Fruit fly (Drosophila melanogaster) whole organism, embryonic: Measurements from ENCODE around the gene CG11279.

Experiments used
- CG14441 ChIP-seq: fragments of 200-800 bp; sonication (Bioruptor generic); IDR thresholded peaks from 2 replicates; pipeline ENCODE4 v1.3.6; 2022; ENCODE audit warnings: missing biosample characterization, missing genetic modification characterization
- CG2120 ChIP-seq: fragments of 200-800 bp; sonication (Bioruptor generic); optimal IDR thresholded peaks from 3 replicates; lab custom pipeline; 2016; ENCODE audit warnings: missing biosample characterization, missing genetic modification characterization
- CG2678 ChIP-seq: fragments of 200-800 bp; sonication (Bioruptor generic); optimal IDR thresholded peaks from 3 replicates; lab custom pipeline; 2019; ENCODE audit warnings: missing biosample characterization, mild to moderate bottlenecking, missing genetic modification characterization, moderate library complexity
- CG9609 ChIP-seq: fragments of 200-800 bp; sonication (Bioruptor generic); optimal IDR thresholded peaks from 3 replicates; lab custom pipeline; 2016; ENCODE audit warnings: missing biosample characterization, missing genetic modification characterization
- Elba2 ChIP-seq: fragments of 200-800 bp; sonication (Bioruptor generic); optimal IDR thresholded peaks from 3 replicates; lab custom pipeline; 2016; ENCODE audit warnings: missing biosample characterization, missing genetic modification characterization
- HmgD ChIP-seq: fragments of 200-800 bp; sonication (Bioruptor generic); optimal IDR thresholded peaks from 3 replicates; lab custom pipeline; 2016; ENCODE audit warnings: missing biosample characterization, missing genetic modification characterization
- Hr3 ChIP-seq: fragments of 200-800 bp; sonication (Bioruptor generic); optimal IDR thresholded peaks from 3 replicates; lab custom pipeline; 2016; ENCODE audit warnings: missing biosample characterization, missing genetic modification characterization
- Hr78 ChIP-seq, 2 experiments: fragments of 200-800 bp in 1 of 2; fragments of >200 bp in 1 of 2; sonication (Bioruptor generic) in 1 of 2; optimal IDR thresholded peaks; 2 replicates each; lab custom pipeline; 2017 to 2019; ENCODE audit warnings: missing biosample characterization in 2 of 2, missing genetic modification characterization in 2 of 2, mild to moderate bottlenecking in 1 of 2, moderate library complexity in 1 of 2
- Oaz ChIP-seq: fragments of 200-800 bp; sonication (Bioruptor generic); IDR thresholded peaks from 2 replicates; pipeline ENCODE4 v1.3.6; 2022; ENCODE audit warnings: missing biosample characterization, missing genetic modification characterization
- br ChIP-seq: fragments of >200 bp; optimal IDR thresholded peaks from 2 replicates; lab custom pipeline; 2017
- btn ChIP-seq: fragments of 200-800 bp; sonication (Bioruptor generic); optimal IDR thresholded peaks from 2 replicates; lab custom pipeline; 2016; ENCODE audit warnings: missing biosample characterization, missing genetic modification characterization
- dan ChIP-seq: fragments of 200-800 bp; sonication (Bioruptor generic); IDR thresholded peaks from 2 replicates; pipeline ENCODE4 v1.3.6; 2022; ENCODE audit warnings: missing biosample characterization, missing genetic modification characterization
- fru ChIP-seq: fragments of >200 bp; optimal IDR thresholded peaks from 2 replicates; lab custom pipeline; 2017

DNA sequence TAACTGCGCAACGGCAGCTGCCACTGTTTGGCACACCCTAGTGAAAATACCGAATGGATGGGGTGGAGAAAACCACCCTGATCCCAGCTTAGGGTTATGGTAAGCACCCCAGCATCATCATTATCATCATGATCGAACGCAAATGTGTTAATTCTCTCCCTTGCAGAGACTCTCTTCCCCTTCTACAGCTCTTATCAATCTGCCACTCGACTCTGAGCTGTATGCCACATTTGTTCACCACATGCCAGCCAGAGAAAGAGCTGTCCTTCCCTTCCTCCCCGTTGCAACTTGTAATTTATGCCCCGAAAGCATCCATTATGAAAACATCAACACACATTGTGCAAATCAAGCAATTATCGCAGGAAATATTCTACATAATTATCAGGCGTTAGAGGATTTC lies 37.7 kb downstream of the CG11279 start:
- no peak for TF ChIP-seq CG2120 (GFP tag; lab: Kevin White, UChicago)
- TF ChIP-seq HmgD (GFP tag; lab: Kevin White, UChicago): no peak
- TF ChIP-seq btn (GFP tag; lab: Kevin White, UChicago): no peak
- no peak for TF ChIP-seq dan
- TF ChIP-seq Hr3 (GFP tag; lab: Kevin White, UChicago): no peak
- TF ChIP-seq Hr78 (GFP tag; optimal IDR thresholded peaks at IDR 0.05; lab: Kevin White, UChicago): no peak
- TF ChIP-seq Oaz: no peak
- TF ChIP-seq br: no peak
- no peak for TF ChIP-seq fru (lab: Kevin White, UChicago)
- no peak for TF ChIP-seq CG9609 (GFP tag; lab: Kevin White, UChicago)
- TF ChIP-seq CG14441 (GFP tag; lab: Robert Waterston, UW): no peak
- no peak for TF ChIP-seq Elba2
- TF ChIP-seq CG2678: no peak
